Worm (Caenorhabditis elegans) whole organism, L2 larva: ENCODE data around the gene srh-115.

ENCODE experiments used
- ama-1 ChIP-seq: fragments of 150-350 bp; optimal IDR thresholded peaks from 2 replicates; lab custom pipeline; 2018; ENCODE audit warnings: inconsistent platforms
- ceh-16 ChIP-seq: fragments of 150-350 bp; optimal IDR thresholded peaks from 2 replicates; lab custom pipeline; 2014; ENCODE audit warnings: missing biosample characterization, missing genetic modification characterization
- egl-27 ChIP-seq: sonication (generic microtip); optimal IDR thresholded peaks from 3 replicates; lab custom pipeline; 2017; ENCODE audit warnings: missing biosample characterization, missing genetic modification reagents, missing genetic modification characterization
- lsy-2 ChIP-seq, 2 experiments: fragments of 150-350 bp in 1 of 2; sonication (generic microtip) in 1 of 2; optimal IDR thresholded peaks; 2 replicates each; lab custom pipeline; 2014 to 2017; ENCODE audit warnings: missing biosample characterization in 2 of 2, missing genetic modification characterization in 2 of 2
- mdl-1 ChIP-seq, 2 experiments: fragments of 150-350 bp in 1 of 2; sonication (generic microtip) in 1 of 2; optimal IDR thresholded peaks; 2 replicates each; lab custom pipeline; 2017; ENCODE audit warnings: missing biosample characterization in 2 of 2, missing genetic modification characterization in 2 of 2
- nhr-10 ChIP-seq: sonication (generic microtip); optimal IDR thresholded peaks from 2 replicates; lab custom pipeline; 2017; ENCODE audit warnings: missing biosample characterization, missing genetic modification characterization
- nhr-11 ChIP-seq: fragments of 150-350 bp; optimal IDR thresholded peaks from 2 replicates; lab custom pipeline; 2014; ENCODE audit warnings: missing biosample characterization, missing genetic modification characterization
- nhr-237 ChIP-seq: fragments of 150-350 bp; optimal IDR thresholded peaks from 2 replicates; lab custom pipeline; 2014; ENCODE audit warnings: missing biosample characterization, missing genetic modification characterization
- nhr-25 ChIP-seq: fragments of 150-350 bp; sonication (generic microtip); optimal IDR thresholded peaks from 3 replicates; lab custom pipeline; 2014; ENCODE audit warnings: missing biosample characterization, missing genetic modification characterization
- skn-1 ChIP-seq: sonication (generic microtip); optimal IDR thresholded peaks from 2 replicates; lab custom pipeline; 2017; ENCODE audit warnings: missing biosample characterization, missing genetic modification characterization
- snpc-4 ChIP-seq: fragments of 150-350 bp; optimal IDR thresholded peaks from 2 replicates; lab custom pipeline; 2014; ENCODE audit warnings: missing biosample characterization, missing genetic modification characterization
- unc-62 ChIP-seq: fragments of 150-350 bp; optimal IDR thresholded peaks from 2 replicates; lab custom pipeline; 2014; ENCODE audit warnings: missing biosample characterization, missing genetic modification reagents, missing genetic modification characterization
- zag-1 ChIP-seq: fragments of 150-350 bp; optimal IDR thresholded peaks from 2 replicates; lab custom pipeline; 2014; ENCODE audit warnings: missing biosample characterization, missing genetic modification characterization

DNA sequence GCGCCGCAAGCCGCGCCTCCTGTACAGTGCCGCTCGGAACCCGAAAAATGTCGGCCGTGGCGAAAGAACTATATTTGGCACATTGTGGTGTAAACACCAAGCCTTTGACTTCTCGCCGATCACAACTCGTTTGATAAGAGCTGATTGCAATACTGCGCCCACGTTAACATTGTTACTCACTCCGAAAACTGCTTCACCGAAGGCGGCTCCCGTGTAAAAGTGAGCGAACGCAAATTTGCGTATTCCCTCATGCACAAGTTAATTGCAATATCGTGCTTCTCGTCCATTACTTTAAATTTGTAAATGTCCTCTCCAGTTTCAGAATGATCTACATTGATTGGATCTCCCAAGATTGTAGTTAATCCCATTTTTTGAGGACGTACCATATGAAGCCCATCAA, 28.6 kb downstream of the srh-115 start:
- TF ChIP-seq zag-1 (tag; lab: Kevin White, UChicago) (no peak), mdl-1 (tag; optimal IDR thresholded peaks at IDR 0.05; lab: Kevin White, UChicago) (no peak), nhr-237 (tag; lab: Kevin White, UChicago) (no peak), unc-62 (GFP tag; lab: Kevin White, UChicago) (no peak), ceh-16 (no peak), egl-27 (tag; lab: Kevin White, UChicago) (no peak), snpc-4 (tag; lab: Kevin White, UChicago) (no peak), lsy-2 (tag; optimal IDR thresholded peaks at IDR 0.05; lab: Kevin White, UChicago) (no peak), nhr-10 (no peak), skn-1 (tag; lab: Kevin White, UChicago) (no peak), nhr-11 (tag; lab: Kevin White, UChicago) (no peak), nhr-25 (tag; lab: Kevin White, UChicago) (no peak), ama-1 (no peak)
